Fruit fly (Drosophila melanogaster): ENCODE results near the gene eIF3e.

The eIF3e gene

DNA sequence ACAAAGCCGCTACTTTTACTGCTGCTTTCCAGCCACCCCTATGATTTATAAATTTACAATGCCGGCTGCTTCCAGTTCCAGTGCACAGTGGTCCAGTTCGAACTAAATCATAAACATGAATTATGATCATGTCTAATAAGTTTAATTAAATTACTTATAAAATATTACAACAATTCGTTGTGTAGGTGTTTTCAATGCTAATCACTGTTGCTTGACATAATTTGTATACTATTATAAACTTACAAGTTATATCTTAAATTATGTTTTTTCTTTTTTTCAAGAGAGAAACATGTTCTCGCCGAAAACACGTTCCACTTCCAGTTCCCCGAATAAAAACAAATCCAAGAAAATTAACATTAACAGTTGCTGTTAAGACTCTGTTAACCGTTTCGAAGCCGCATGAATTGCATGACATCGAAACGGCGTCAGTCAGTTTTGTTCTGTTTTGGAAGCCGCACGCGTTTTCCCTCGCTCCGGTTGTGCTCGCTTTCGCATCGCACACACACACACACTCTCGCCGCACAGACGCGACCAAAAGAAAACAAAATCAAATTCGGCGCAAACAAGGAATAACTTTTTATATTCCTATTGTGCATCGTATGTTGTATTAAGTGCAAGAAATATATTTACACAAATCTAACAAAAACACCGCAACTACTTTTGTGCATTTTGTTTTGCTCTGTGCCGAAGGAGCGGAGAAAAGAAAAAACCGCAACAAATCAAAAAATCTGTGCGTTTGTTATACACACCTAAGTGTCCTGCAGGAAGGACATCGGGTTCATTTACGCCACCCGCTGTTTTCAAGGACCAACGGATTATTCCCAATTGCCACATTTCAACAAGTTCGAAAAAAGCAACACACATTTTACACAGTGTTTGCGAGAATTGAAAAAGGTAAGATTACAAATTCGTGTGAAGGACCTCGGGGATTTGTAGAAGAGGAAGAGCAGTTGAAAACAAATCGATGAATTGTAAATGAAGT, 20.8 kb downstream of the eIF3e start, which contains the start of gene Nrt (continued):
- TF ChIP-seq HHEX (GFP tag; optimal IDR thresholded peaks at IDR 0.05) (peak; percentile 63), CG4707 (GFP tag; optimal IDR thresholded peaks at IDR 0.05) (peak; percentile 95), Rfx (GFP tag; IDR thresholded peaks at IDR 0.05) (peak; percentile 73), fd64A (GFP tag; optimal IDR thresholded peaks at IDR 0.05) (no peak), Lhr (GFP tag; optimal IDR thresholded peaks at IDR 0.05) (no peak), CG33557 (GFP tag; optimal IDR thresholded peaks at IDR 0.05) (peak; percentile 66), Atf-2 (GFP tag; optimal IDR thresholded peaks at IDR 0.05) (no peak), B-H1 (GFP tag; IDR thresholded peaks at IDR 0.05) (no peak), amos (GFP tag; IDR thresholded peaks at IDR 0.05; ENCODE audit: partially characterized antibody) (peak; percentile 50), Hr3 (GFP tag; optimal IDR thresholded peaks at IDR 0.05) (peak; percentile 45), ash1 (GFP tag; optimal IDR thresholded peaks at IDR 0.05) (no peak), pzg (GFP tag; optimal IDR thresholded peaks at IDR 0.05) (no peak), CG9609 (GFP tag; optimal IDR thresholded peaks at IDR 0.05) (no peak), CG4360 (GFP tag; IDR thresholded peaks at IDR 0.05) (peak; percentile 44; the same call in 1 of the 2 replicates), CG1602 (GFP tag; optimal IDR thresholded peaks at IDR 0.05) (no peak), CG7372 (GFP tag; IDR thresholded peaks at IDR 0.05) (no peak), gfzf (GFP tag; optimal IDR thresholded peaks at IDR 0.05) (no peak), Kr (GFP tag; optimal IDR thresholded peaks at IDR 0.05) (no peak), pan (optimal IDR thresholded peaks at IDR 0.05) (no peak), pan (GFP tag; optimal IDR thresholded peaks at IDR 0.05 in 1 of 2, IDR thresholded peaks at IDR 0.05 in 1 of 2) (no peak), Abd-B (GFP tag; optimal IDR thresholded peaks at IDR 0.05) (no peak), CG30403 (GFP tag; optimal IDR thresholded peaks at IDR 0.05) (peak; percentile 63), CG7786 (GFP tag; optimal IDR thresholded peaks at IDR 0.05) (no peak), CG9797 (GFP tag; optimal IDR thresholded peaks at IDR 0.05) (no peak), ttk (GFP tag; IDR thresholded peaks at IDR 0.05) (peak; percentile 65; the same call in 1 of the 2 replicates), aop (GFP tag; IDR thresholded peaks at IDR 0.05) (no peak), bigmax (GFP tag; optimal IDR thresholded peaks at IDR 0.05) (no peak), Fer2 (tag; optimal IDR thresholded peaks at IDR 0.05) (peak; percentile 28), CG10431 (GFP tag; optimal IDR thresholded peaks at IDR 0.05) (peak; percentile 26), Bteb2 (GFP tag; optimal IDR thresholded peaks at IDR 0.05) (no peak), Nf-YA (GFP tag; IDR thresholded peaks at IDR 0.05) (no peak), run (tag; optimal IDR thresholded peaks at IDR 0.05) (peak; percentile 27), Ssrp (tag; optimal IDR thresholded peaks at IDR 0.05) (peak; percentile 50), wdn (GFP tag; IDR thresholded peaks at IDR 0.05) (no peak), CG15269 (tag; optimal IDR thresholded peaks at IDR 0.05) (peak; percentile 73), CG14014 (GFP tag; IDR thresholded peaks at IDR 0.05) (peak; percentile 53; the same call in 1 of the 2 replicates), CG43689 (GFP tag; IDR thresholded peaks at IDR 0.05) (no peak)

dm6 chr3L:16762203-16762997, 24.3 kb downstream of the eIF3e start:
- TF ChIP-seq CG17912 (GFP tag; optimal IDR thresholded peaks at IDR 0.05) (no peak), D (optimal IDR thresholded peaks at IDR 0.05) (peak; percentile 58), D (GFP tag; optimal IDR thresholded peaks at IDR 0.05) (no peak), lilli (GFP tag; optimal IDR thresholded peaks at IDR 0.05) (no peak), NFAT (GFP tag; IDR thresholded peaks at IDR 0.05) (no peak), wor (GFP tag; IDR thresholded peaks at IDR 0.05) (no peak), exex (tag; optimal IDR thresholded peaks at IDR 0.05) (no peak), CG4282 (GFP tag; optimal IDR thresholded peaks at IDR 0.05) (no peak), CG6765 (GFP tag; optimal IDR thresholded peaks at IDR 0.05) (no peak), stwl (tag; optimal IDR thresholded peaks at IDR 0.05) (no peak), gem (tag; optimal IDR thresholded peaks at IDR 0.05) (no peak), CG12104 (GFP tag; optimal IDR thresholded peaks at IDR 0.05) (no peak), Sox100B (GFP tag; optimal IDR thresholded peaks at IDR 0.05) (no peak)
